Worm (Caenorhabditis elegans): ENCODE measurements around the gene ttr-7.

The ttr-7 gene

ce11 chrIII:634618-635017, 28.8 kb downstream of the ttr-7 start, which contains the start of gene fem-2:
Gene fem-2 (minus strand): TSS chrIII:634626.
- TF ChIP-seq elt-2 (tag; optimal IDR thresholded peaks at IDR 0.05) (peak; percentile 5), eyg-1 (tag; optimal IDR thresholded peaks at IDR 0.05) (no peak), ceh-24 (tag; optimal IDR thresholded peaks at IDR 0.05) (no peak), unc-42 (tag; optimal IDR thresholded peaks at IDR 0.05) (peak; percentile 60), pha-2 (tag; optimal IDR thresholded peaks at IDR 0.05) (no peak), K09A11.1 (tag; optimal IDR thresholded peaks at IDR 0.05; ENCODE audit: insufficient read depth) (no peak), ahr-1 (tag; optimal IDR thresholded peaks at IDR 0.05) (no peak), zip-5 (tag; optimal IDR thresholded peaks at IDR 0.05) (no peak), nhr-232 (tag; optimal IDR thresholded peaks at IDR 0.05) (no peak), gmeb-2 (tag; optimal IDR thresholded peaks at IDR 0.05) (no peak), ceh-2 (tag; optimal IDR thresholded peaks at IDR 0.05) (no peak), pat-9 (tag; optimal IDR thresholded peaks at IDR 0.05) (no peak), lim-6 (tag; optimal IDR thresholded peaks at IDR 0.05) (no peak), unc-3 (GFP tag; conservative IDR thresholded peaks at IDR 0.05) (no peak), unc-3 (tag; optimal IDR thresholded peaks at IDR 0.05) (no peak), ceh-9 (tag; optimal IDR thresholded peaks at IDR 0.05) (no peak), pax-1 (tag; optimal IDR thresholded peaks at IDR 0.05) (no peak)

ce11 chrIII:636067-636466, 30.3 kb downstream of the ttr-7 start, which contains the start of gene T19C3.7:
Gene T19C3.7 (minus strand): TSS chrIII:636167.
- TF ChIP-seq pros-1 (tag; optimal IDR thresholded peaks at IDR 0.05) (no peak), pqm-1 (tag; optimal IDR thresholded peaks at IDR 0.05) (no peak), ahr-1 (tag; optimal IDR thresholded peaks at IDR 0.05) (no peak), ama-1 (optimal IDR thresholded peaks at IDR 0.05) (no peak), ceh-48 (tag; optimal IDR thresholded peaks at IDR 0.05) (no peak), sox-4 (tag; optimal IDR thresholded peaks at IDR 0.05) (no peak), pha-4 (tag; optimal IDR thresholded peaks at IDR 0.05) (no peak), rnt-1 (tag; optimal IDR thresholded peaks at IDR 0.05) (no peak), ceh-24 (tag; optimal IDR thresholded peaks at IDR 0.05) (no peak), lim-6 (tag; optimal IDR thresholded peaks at IDR 0.05) (no peak), unc-42 (tag; optimal IDR thresholded peaks at IDR 0.05) (no peak), unc-3 (GFP tag; conservative IDR thresholded peaks at IDR 0.05) (no peak), unc-3 (tag; optimal IDR thresholded peaks at IDR 0.05) (no peak), hlh-6 (tag; optimal IDR thresholded peaks at IDR 0.05) (no peak), eyg-1 (tag; optimal IDR thresholded peaks at IDR 0.05) (no peak), ceh-18 (tag; optimal IDR thresholded peaks at IDR 0.05) (no peak), tbx-2 (tag; optimal IDR thresholded peaks at IDR 0.05) (no peak)

ce11 chrIII:638319-638718, 32.5 kb downstream of the ttr-7 start, which contains the start of gene sbds-1:
Gene sbds-1 (minus strand): TSS chrIII:638419.
- TF ChIP-seq pros-1 (tag; optimal IDR thresholded peaks at IDR 0.05): no peak
- no peak for TF ChIP-seq elt-2 (tag; optimal IDR thresholded peaks at IDR 0.05)
- no peak for TF ChIP-seq ets-4 (tag; optimal IDR thresholded peaks at IDR 0.05)
- TF ChIP-seq hlh-30 (tag; optimal IDR thresholded peaks at IDR 0.05; ENCODE audit: insufficient read depth): no peak
- TF ChIP-seq hlh-8 (tag; optimal IDR thresholded peaks at IDR 0.05): no peak
- TF ChIP-seq mec-3 (tag; optimal IDR thresholded peaks at IDR 0.05; ENCODE audit: borderline replicate concordance): no peak
- no peak for TF ChIP-seq ceh-6 (GFP tag; optimal IDR thresholded peaks at IDR 0.05)
- TF ChIP-seq hlh-6 (tag; optimal IDR thresholded peaks at IDR 0.05): no peak
- TF ChIP-seq ceh-24 (tag; optimal IDR thresholded peaks at IDR 0.05): no peak
- TF ChIP-seq unc-55 (GFP tag; optimal IDR thresholded peaks at IDR 0.05): no peak
- TF ChIP-seq fax-1 (tag; optimal IDR thresholded peaks at IDR 0.05): no peak
- TF ChIP-seq T23F11.4 (GFP tag; optimal IDR thresholded peaks at IDR 0.05): no peak
- no peak for TF ChIP-seq rnt-1 (tag; optimal IDR thresholded peaks at IDR 0.05)

- TF ChIP-seq ref-2 (tag; optimal IDR thresholded peaks at IDR 0.05) (peak; percentile 95), ceh-48 (tag; optimal IDR thresholded peaks at IDR 0.05) (peak; percentile 98), dmd-4 (tag; optimal IDR thresholded peaks at IDR 0.05; ENCODE audit: borderline replicate concordance) (no peak), pha-2 (tag; optimal IDR thresholded peaks at IDR 0.05) (peak; percentile 85), ceh-24 (tag; optimal IDR thresholded peaks at IDR 0.05) (peak; percentile 42), zip-5 (tag; optimal IDR thresholded peaks at IDR 0.05) (peak; percentile 98), syd-9 (tag; optimal IDR thresholded peaks at IDR 0.05) (no peak), ama-1 (optimal IDR thresholded peaks at IDR 0.05) (no peak), che-1 (tag; optimal IDR thresholded peaks at IDR 0.05) (peak; percentile 24), ceh-2 (tag; optimal IDR thresholded peaks at IDR 0.05) (peak; percentile 89), ceh-19 (GFP tag; optimal IDR thresholded peaks at IDR 0.05) (peak; percentile 56), madf-2 (tag; optimal IDR thresholded peaks at IDR 0.05) (peak; percentile 34), unc-86 (tag; optimal IDR thresholded peaks at IDR 0.05) (peak; percentile 89), dve-1 (tag; optimal IDR thresholded peaks at IDR 0.05) (no peak), npax-4 (tag; optimal IDR thresholded peaks at IDR 0.05) (peak; percentile 21), ceh-18 (tag; optimal IDR thresholded peaks at IDR 0.05) (peak; percentile 59), Y22D7AL.16 (tag; optimal IDR thresholded peaks at IDR 0.05) (peak; percentile 51), elt-2 (tag; optimal IDR thresholded peaks at IDR 0.05) (peak; percentile 94), nfya-1 (tag; optimal IDR thresholded peaks at IDR 0.05) (peak; percentile 19), pha-4 (tag; optimal IDR thresholded peaks at IDR 0.05) (no peak)
Observed at ce11 chrIII:640198-640803, 34.5 kb downstream of the ttr-7 start, which contains the start of the genes tag-266 and tag-267. Gene tag-266 (minus strand): TSS chrIII:640226. Gene tag-267 (plus strand): TSS chrIII:640790.
